Fruit fly (Drosophila melanogaster) whole organism, embryonic: ENCODE results near the gene ssp5.

ENCODE experiments used
- Atf3 ChIP-seq: fragments of 200-800 bp; sonication (Bioruptor generic); optimal IDR thresholded peaks from 3 replicates; lab custom pipeline; 2016; ENCODE audit warnings: missing biosample characterization, missing genetic modification characterization
- CG10959 ChIP-seq: fragments of 200-800 bp; sonication (Bioruptor generic); IDR thresholded peaks from 2 replicates; pipeline ENCODE4 v1.3.6; 2022; ENCODE audit warnings: missing biosample characterization, missing genetic modification characterization
- CG11695 ChIP-seq: fragments of 200-800 bp; sonication (Bioruptor generic); IDR thresholded peaks from 3 replicates; pipeline ENCODE4 v1.3.6; 2022; ENCODE audit warnings: missing biosample characterization, missing genetic modification characterization
- CG11696 ChIP-seq: fragments of 200-800 bp; sonication (Bioruptor generic); IDR thresholded peaks from 2 replicates; pipeline ENCODE4 v1.3.6; 2022; ENCODE audit warnings: missing biosample characterization, missing genetic modification characterization
- CG14965 ChIP-seq: fragments of 200-800 bp; sonication (Bioruptor generic); optimal IDR thresholded peaks from 2 replicates; lab custom pipeline; 2016; ENCODE audit warnings: missing biosample characterization, missing genetic modification characterization, borderline replicate concordance
- CG15011 ChIP-seq: fragments of 200-800 bp; sonication (Bioruptor generic); optimal IDR thresholded peaks from 3 replicates; lab custom pipeline; 2018; ENCODE audit warnings: missing biosample characterization, mild to moderate bottlenecking, missing genetic modification characterization
- CG16813 ChIP-seq: fragments of 200-800 bp; sonication (Bioruptor generic); IDR thresholded peaks from 3 replicates; pipeline ENCODE4 v1.3.6; 2022; ENCODE audit warnings: missing biosample characterization, missing genetic modification characterization; ENCODE audit not compliant: partially characterized antibody
- CG17568 ChIP-seq: fragments of 200-800 bp; sonication (Bioruptor generic); optimal IDR thresholded peaks from 2 replicates; lab custom pipeline; 2018; ENCODE audit warnings: missing biosample characterization, mild to moderate bottlenecking, missing genetic modification characterization, moderate library complexity
- CG1832 ChIP-seq: fragments of 200-800 bp; sonication (Bioruptor generic); optimal IDR thresholded peaks from 2 replicates; lab custom pipeline; 2017; ENCODE audit warnings: missing biosample characterization, mild to moderate bottlenecking, missing genetic modification characterization, inconsistent platforms
- CG18764 ChIP-seq: fragments of 200-800 bp; sonication (Bioruptor generic); optimal IDR thresholded peaks from 3 replicates; lab custom pipeline; 2016; ENCODE audit warnings: missing biosample characterization, missing genetic modification characterization
- CG2120 ChIP-seq: fragments of 200-800 bp; sonication (Bioruptor generic); optimal IDR thresholded peaks from 3 replicates; lab custom pipeline; 2016; ENCODE audit warnings: missing biosample characterization, missing genetic modification characterization
- CG2202 ChIP-seq: fragments of 200-800 bp; sonication (Bioruptor generic); optimal IDR thresholded peaks from 2 replicates; lab custom pipeline; 2018; ENCODE audit warnings: missing biosample characterization, mild to moderate bottlenecking, missing genetic modification characterization
- CG32772 ChIP-seq: fragments of 200-800 bp; sonication (Bioruptor generic); IDR thresholded peaks from 2 replicates; pipeline ENCODE4 v1.3.6; 2022; ENCODE audit warnings: missing biosample characterization, missing genetic modification characterization
- CG4730 ChIP-seq: fragments of 200-800 bp; sonication (Bioruptor generic); IDR thresholded peaks from 2 replicates; pipeline ENCODE4 v1.3.6; 2022; ENCODE audit warnings: missing biosample characterization, missing genetic modification characterization
- CG6272 ChIP-seq: fragments of 200-800 bp; sonication (Bioruptor generic); IDR thresholded peaks from 2 replicates; pipeline ENCODE4 v1.3.6; 2022; ENCODE audit warnings: missing biosample characterization, missing genetic modification characterization
- CG7963 ChIP-seq: fragments of 200-800 bp; sonication (Bioruptor generic); IDR thresholded peaks from 3 replicates; pipeline ENCODE4 v1.3.6; 2022; ENCODE audit warnings: missing biosample characterization, missing genetic modification characterization; ENCODE audit not compliant: partially characterized antibody
- Dip3 ChIP-seq: fragments of 200-800 bp; sonication (Bioruptor generic); optimal IDR thresholded peaks from 3 replicates; lab custom pipeline; 2016; ENCODE audit warnings: missing biosample characterization, missing genetic modification characterization
- Eip74EF ChIP-seq, 2 experiments: fragments of 200-800 bp in 1 of 2; fragments of >200 bp in 1 of 2; sonication (Bioruptor generic) in 1 of 2; optimal IDR thresholded peaks; 2 replicates each; lab custom pipeline; 2017 to 2019; ENCODE audit warnings: missing biosample characterization in 2 of 2, missing genetic modification characterization in 2 of 2, mild to moderate bottlenecking in 1 of 2, moderate library complexity in 1 of 2
- Ets65A ChIP-seq: fragments of 200-800 bp; sonication (Bioruptor generic); peaks from one replicate; lab custom pipeline; 2016; ENCODE audit warnings: missing biosample characterization, missing genetic modification characterization
- Hey ChIP-seq: fragments of 200-800 bp; sonication (Bioruptor generic); optimal IDR thresholded peaks from 3 replicates; lab custom pipeline; 2018; ENCODE audit warnings: missing biosample characterization, mild to moderate bottlenecking, missing genetic modification characterization
- MESR4 ChIP-seq: fragments of 200-800 bp; sonication (Bioruptor generic); optimal IDR thresholded peaks from 2 replicates; lab custom pipeline; 2018; ENCODE audit warnings: missing biosample characterization, mild to moderate bottlenecking, missing genetic modification characterization, moderate library complexity
- Oli ChIP-seq: fragments of 200-800 bp; sonication (Bioruptor generic); optimal IDR thresholded peaks from 2 replicates; lab custom pipeline; 2018; ENCODE audit warnings: missing biosample characterization, mild to moderate bottlenecking, missing genetic modification characterization, moderate library complexity
- Scr ChIP-seq: fragments of 200-800 bp; sonication (Bioruptor generic); IDR thresholded peaks from 2 replicates; pipeline ENCODE4 v1.3.6; 2022; ENCODE audit warnings: missing biosample characterization, missing genetic modification characterization; ENCODE audit not compliant: partially characterized antibody
- Sox100B ChIP-seq: fragments of 200-800 bp; sonication (Bioruptor generic); optimal IDR thresholded peaks from 3 replicates; lab custom pipeline; 2018; ENCODE audit warnings: missing biosample characterization, mild to moderate bottlenecking, missing genetic modification characterization
- bigmax ChIP-seq: fragments of 200-800 bp; sonication (Bioruptor generic); optimal IDR thresholded peaks from 2 replicates; lab custom pipeline; 2018; ENCODE audit warnings: missing biosample characterization, mild to moderate bottlenecking, missing genetic modification characterization
- cato ChIP-seq: fragments of 200-800 bp; sonication (Bioruptor generic); optimal IDR thresholded peaks from 2 replicates; lab custom pipeline; 2016; ENCODE audit warnings: missing biosample characterization, missing genetic modification characterization, borderline replicate concordance
- caup ChIP-seq: fragments of 200-800 bp; sonication (Bioruptor generic); optimal IDR thresholded peaks from 3 replicates; lab custom pipeline; 2017; ENCODE audit warnings: missing biosample characterization, mild to moderate bottlenecking, missing genetic modification characterization, moderate library complexity; ENCODE audit not compliant: severe bottlenecking
- crp ChIP-seq, 2 experiments: fragments of 200-800 bp; sonication (Bioruptor generic); optimal IDR thresholded peaks; 2 replicates in 1 of 2; 3 replicates in 1 of 2; lab custom pipeline; 2017; ENCODE audit warnings: missing biosample characterization in 2 of 2, missing genetic modification characterization in 2 of 2, mild to moderate bottlenecking in 1 of 2, moderate library complexity in 1 of 2
- da ChIP-seq: fragments of 200-800 bp; sonication (Bioruptor generic); optimal IDR thresholded peaks from 2 replicates; lab custom pipeline; 2016; ENCODE audit warnings: missing biosample characterization, missing genetic modification characterization
- esg ChIP-seq: fragments of 200-800 bp; sonication (Bioruptor generic); conservative IDR thresholded peaks from 2 replicates; pipeline ENCODE4 v1.3.6; 2022; ENCODE audit warnings: missing biosample characterization, missing genetic modification characterization
- fd102C ChIP-seq: fragments of 200-800 bp; sonication (Bioruptor generic); optimal IDR thresholded peaks from 2 replicates; lab custom pipeline; 2018; ENCODE audit warnings: missing biosample characterization, mild to moderate bottlenecking, missing genetic modification characterization, moderate library complexity
- ftz-f1 ChIP-seq: fragments of 200-800 bp; sonication (Bioruptor generic); optimal IDR thresholded peaks from 2 replicates; lab custom pipeline; 2016; ENCODE audit warnings: missing biosample characterization, missing genetic modification characterization
- gem ChIP-seq: fragments of 200-800 bp; sonication (Bioruptor generic); optimal IDR thresholded peaks from 2 replicates; lab custom pipeline; 2019; ENCODE audit warnings: missing biosample characterization, mild to moderate bottlenecking, missing genetic modification characterization, moderate library complexity
- gsb ChIP-seq: fragments of 200-800 bp; sonication (Bioruptor generic); IDR thresholded peaks from 2 replicates; pipeline ENCODE4 v1.3.6; 2022; ENCODE audit warnings: missing biosample characterization, missing genetic modification characterization
- gt ChIP-seq: fragments of 200-800 bp; sonication (Bioruptor generic); IDR thresholded peaks from 2 replicates; pipeline ENCODE4 v1.3.6; 2022; ENCODE audit warnings: missing biosample characterization, missing genetic modification characterization
- her ChIP-seq: fragments of 200-800 bp; sonication (Bioruptor generic); optimal IDR thresholded peaks from 2 replicates; lab custom pipeline; 2016; ENCODE audit warnings: missing biosample characterization, missing genetic modification characterization
- hkb ChIP-seq, 2 experiments: fragments of 200-800 bp in 1 of 2; fragments of >200 bp in 1 of 2; sonication (Bioruptor generic) in 1 of 2; IDR thresholded peaks in 1 of 2; optimal IDR thresholded peaks in 1 of 2; 2 replicates each; pipeline versions ENCODE4 v1.3.6 to Lab custom; 2017 to 2022; ENCODE audit warnings: missing biosample characterization in 1 of 2, missing genetic modification characterization in 1 of 2
- kah ChIP-seq: fragments of 200-800 bp; sonication (Bioruptor generic); optimal IDR thresholded peaks from 2 replicates; lab custom pipeline; 2018; ENCODE audit warnings: missing biosample characterization, mild to moderate bottlenecking, missing genetic modification characterization
- klu ChIP-seq: fragments of 200-800 bp; sonication (Bioruptor generic); IDR thresholded peaks from 2 replicates; pipeline ENCODE4 v1.3.6; 2022; ENCODE audit warnings: missing biosample characterization, missing genetic modification characterization
- lilli ChIP-seq: fragments of 200-800 bp; sonication (Bioruptor generic); optimal IDR thresholded peaks from 3 replicates; lab custom pipeline; 2016; ENCODE audit warnings: missing biosample characterization, missing genetic modification characterization
- oc ChIP-seq: fragments of 200-800 bp; sonication (Bioruptor generic); optimal IDR thresholded peaks from 2 replicates; lab custom pipeline; 2018; ENCODE audit warnings: missing biosample characterization, mild to moderate bottlenecking, missing genetic modification characterization, moderate library complexity
- onecut ChIP-seq: fragments of 200-800 bp; sonication (Bioruptor generic); IDR thresholded peaks from 2 replicates; pipeline ENCODE4 v1.3.6; 2022; ENCODE audit warnings: missing biosample characterization, missing genetic modification characterization
- ranshi ChIP-seq: fragments of 200-800 bp; sonication (Bioruptor generic); IDR thresholded peaks from 2 replicates; pipeline ENCODE4 v1.3.6; 2022; ENCODE audit warnings: missing biosample characterization, missing genetic modification characterization
- sima ChIP-seq: fragments of 200-800 bp; sonication (Bioruptor generic); optimal IDR thresholded peaks from 2 replicates; lab custom pipeline; 2016; ENCODE audit warnings: missing biosample characterization, missing genetic modification characterization
- slp2 ChIP-seq: fragments of 200-800 bp; sonication (Bioruptor generic); optimal IDR thresholded peaks from 2 replicates; lab custom pipeline; 2016; ENCODE audit warnings: missing biosample characterization, missing genetic modification characterization
- tap ChIP-seq: fragments of 200-800 bp; optimal IDR thresholded peaks from 3 replicates; lab custom pipeline; 2019; ENCODE audit warnings: missing biosample characterization, mild to moderate bottlenecking, missing genetic modification characterization, moderate library complexity
- tin ChIP-seq: fragments of 200-800 bp; sonication (Bioruptor generic); optimal IDR thresholded peaks from 3 replicates; lab custom pipeline; 2016; ENCODE audit warnings: missing biosample characterization, missing genetic modification characterization
- zen ChIP-seq: fragments of 200-800 bp; sonication (Bioruptor generic); optimal IDR thresholded peaks from 3 replicates; lab custom pipeline; 2018; ENCODE audit warnings: missing biosample characterization, mild to moderate bottlenecking, missing genetic modification characterization, moderate library complexity

ssp5 gene

DNA sequence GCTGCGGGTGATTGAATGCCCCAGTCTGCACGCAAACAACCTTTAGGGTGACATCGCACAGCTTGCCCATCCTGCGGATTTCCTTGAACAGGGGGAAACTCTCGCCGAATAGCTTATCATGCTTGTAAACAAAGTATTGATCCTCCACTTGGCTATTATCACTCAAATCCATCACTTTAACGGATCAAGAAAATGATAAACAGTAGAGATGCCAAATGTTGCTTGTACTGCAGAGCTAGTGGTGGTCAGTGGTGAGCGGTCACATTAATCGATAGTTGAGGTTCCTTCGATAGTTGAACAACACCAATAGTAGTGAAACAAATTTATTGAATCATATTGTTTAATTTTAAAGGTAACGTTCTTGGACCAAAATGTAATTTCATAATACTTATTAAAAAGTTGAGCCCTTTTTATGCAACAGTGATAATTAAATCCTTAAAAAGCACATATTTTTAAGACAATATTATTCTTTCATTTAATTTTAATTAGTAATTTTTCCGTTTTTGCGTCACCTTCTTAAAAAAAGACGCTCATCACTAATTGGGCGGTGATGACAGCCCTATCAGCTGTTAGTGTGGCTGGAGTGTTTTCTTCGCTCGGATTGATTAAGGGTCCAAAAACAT, 22.6 kb upstream of the ssp5 start, which contains the start of the genes KLHL18 and GCC185 (continued):
- TF ChIP-seq CG32772 (GFP tag; lab: Robert Waterston, UW) (peak; percentile 79), zen (tag; lab: Kevin White, UChicago) (peak; percentile 78), CG18764 (GFP tag; lab: Kevin White, UChicago) (peak; percentile 69), CG2120 (GFP tag; lab: Kevin White, UChicago) (peak; percentile 87), Atf3 (GFP tag; lab: Kevin White, UChicago) (peak; percentile 36), ranshi (GFP tag; lab: Robert Waterston, UW) (peak; percentile 76; the same call in 1 of the 2 replicates), CG16813 (GFP tag; lab: Robert Waterston, UW) (peak; percentile 89), da (GFP tag; lab: Kevin White, UChicago) (no peak), kah (GFP tag; lab: Kevin White, UChicago) (no peak), Scr (GFP tag; lab: Robert Waterston, UW) (peak; percentile 89), oc (tag; lab: Kevin White, UChicago) (no peak), CG15011 (no peak), Oli (tag; lab: Kevin White, UChicago) (peak; percentile 63), gem (peak; percentile 86), her (no peak), CG11695 (GFP tag; lab: Robert Waterston, UW) (0 out of 3 replicates have a peak, but pooled peaks have one; percentile 43), lilli (GFP tag; lab: Kevin White, UChicago) (peak; percentile 84), bigmax (GFP tag; lab: Kevin White, UChicago) (no peak), CG10959 (GFP tag; lab: Robert Waterston, UW) (peak; percentile 51; the same call in 1 of the 2 replicates), Dip3 (GFP tag; lab: Kevin White, UChicago) (peak; percentile 66), CG11696 (GFP tag; lab: Robert Waterston, UW) (no peak), CG6272 (peak; percentile 84), Ets65A (GFP tag; lab: Kevin White, UChicago) (peak; percentile 95), klu (peak; percentile 76; the same call in 1 of the 2 replicates), gsb (GFP tag; lab: Robert Waterston, UW) (no peak), Eip74EF (GFP tag; optimal IDR thresholded peaks at IDR 0.05; lab: Kevin White, UChicago) (no peak), CG14965 (no peak), fd102C (GFP tag; lab: Kevin White, UChicago) (no peak), MESR4 (GFP tag; lab: Kevin White, UChicago) (peak; percentile 53), tin (GFP tag; lab: Kevin White, UChicago) (peak; percentile 83), Hey (no peak), CG4730 (GFP tag; lab: Robert Waterston, UW) (peak; percentile 56; the same call in 1 of the 2 replicates), esg (peak; percentile 70), caup (GFP tag; lab: Kevin White, UChicago) (no peak), CG1832 (GFP tag; lab: Kevin White, UChicago) (no peak), slp2 (GFP tag; lab: Kevin White, UChicago) (peak; percentile 3), CG7963 (GFP tag; lab: Robert Waterston, UW) (no peak), sima (GFP tag; lab: Kevin White, UChicago) (no peak), Sox100B (GFP tag; lab: Kevin White, UChicago) (no peak), CG2202 (no peak), onecut (GFP tag; lab: Robert Waterston, UW) (no peak), gt (GFP tag; lab: Robert Waterston, UW) (no peak), ftz-f1 (GFP tag; lab: Kevin White, UChicago) (no peak), crp (GFP tag; optimal IDR thresholded peaks at IDR 0.05; lab: Kevin White, UChicago) (peak; percentile 97 to 98), CG17568 (no peak), cato (GFP tag; lab: Kevin White, UChicago) (peak; percentile 71), hkb (optimal IDR thresholded peaks at IDR 0.05; lab: Kevin White, UChicago) (peak; percentile 65), hkb (GFP tag; IDR thresholded peaks at IDR 0.05; lab: Robert Waterston, UW) (0 out of 2 replicates have a peak, but pooled peaks have one; percentile 41), tap (tag; lab: Kevin White, UChicago) (no peak)
